Fruit fly (Drosophila melanogaster) whole organism, wandering third instar larva: ENCODE data around the gene bbg.
A peak's percentile ranks its signal among the peaks of the same experiment; 100 is the strongest.

Source experiments
- Abd-B ChIP-seq: fragments of >200 bp; optimal IDR thresholded peaks from 2 replicates; lab custom pipeline; 2017; ENCODE audit warnings: missing biosample characterization, missing genetic modification characterization
- CG32264 ChIP-seq: fragments of 200-800 bp; sonication (Bioruptor generic); optimal IDR thresholded peaks from 2 replicates; lab custom pipeline; 2016; ENCODE audit warnings: missing biosample characterization, missing genetic modification characterization
- CG9705 ChIP-seq: fragments of 200-800 bp; sonication (Bioruptor generic); optimal IDR thresholded peaks from 2 replicates; lab custom pipeline; 2018; ENCODE audit warnings: missing biosample characterization, mild to moderate bottlenecking, missing genetic modification characterization
- CrebA ChIP-seq: fragments of 200-800 bp; sonication (Bioruptor generic); optimal IDR thresholded peaks from 2 replicates; lab custom pipeline; 2016; ENCODE audit warnings: missing biosample characterization, mild to moderate bottlenecking, missing genetic modification characterization, borderline replicate concordance
- Dfd ChIP-seq: fragments of >200 bp; optimal IDR thresholded peaks from 2 replicates; lab custom pipeline; 2017; ENCODE audit warnings: missing biosample characterization, missing genetic modification characterization
- Dif ChIP-seq: fragments of 200-275, 200-300 bp; sonication (Bioruptor generic); optimal IDR thresholded peaks from 2 replicates; lab custom pipeline; 2018; ENCODE audit warnings: missing biosample characterization, missing genetic modification characterization; ENCODE audit not compliant: partially characterized antibody
- GATAd ChIP-seq: sonication (Bioruptor generic); optimal IDR thresholded peaks from 2 replicates; lab custom pipeline; 2016; ENCODE audit warnings: missing biosample characterization, missing genetic modification characterization
- HLH106 ChIP-seq: fragments of 200-800 bp; optimal IDR thresholded peaks from 3 replicates; lab custom pipeline; 2019; ENCODE audit warnings: missing biosample characterization, mild to moderate bottlenecking, missing genetic modification characterization, moderate library complexity
- Hnf4 ChIP-seq: fragments of 200-800 bp; sonication (Bioruptor generic); optimal IDR thresholded peaks from 2 replicates; lab custom pipeline; 2016; ENCODE audit warnings: missing biosample characterization, mild to moderate bottlenecking, missing genetic modification characterization
- Hr78 ChIP-seq: fragments of >200 bp; optimal IDR thresholded peaks from 2 replicates; lab custom pipeline; 2017; ENCODE audit warnings: missing biosample characterization, missing genetic modification characterization
- Hr83 ChIP-seq: fragments of 200-300 bp; sonication (Bioruptor generic); optimal IDR thresholded peaks from 2 replicates; lab custom pipeline; 2016; ENCODE audit warnings: missing biosample characterization, mild to moderate bottlenecking, missing genetic modification characterization, moderate library complexity; ENCODE audit not compliant: poor library complexity, severe bottlenecking
- Jra ChIP-seq: sonication (Bioruptor generic); optimal IDR thresholded peaks from 2 replicates; lab custom pipeline; 2016; ENCODE audit warnings: missing biosample characterization, missing genetic modification characterization
- Mio ChIP-seq: sonication (Bioruptor generic); optimal IDR thresholded peaks from 2 replicates; lab custom pipeline; 2016; ENCODE audit warnings: missing biosample characterization, missing genetic modification characterization
- Myc ChIP-seq: fragments of >200 bp; optimal IDR thresholded peaks from 2 replicates; lab custom pipeline; 2017
- N ChIP-seq: fragments of >200 bp; optimal IDR thresholded peaks from 2 replicates; lab custom pipeline; 2018; ENCODE audit warnings: missing biosample characterization, missing external identifiers, missing genetic modification characterization
- OdsH ChIP-seq: fragments of 200-800 bp; sonication (Bioruptor generic); optimal IDR thresholded peaks from 2 replicates; lab custom pipeline; 2016; ENCODE audit warnings: missing biosample characterization, mild to moderate bottlenecking, missing genetic modification characterization
- Rel ChIP-seq, 2 experiments: fragments of 200-800 bp; sonication (Bioruptor generic) in 1 of 2; optimal IDR thresholded peaks; 2 replicates in 1 of 2; 3 replicates in 1 of 2; lab custom pipeline; 2016 to 2019; ENCODE audit warnings: mild to moderate bottlenecking in 2 of 2, missing biosample characterization in 2 of 2, missing genetic modification characterization in 2 of 2, moderate library complexity in 1 of 2
- Sp1 ChIP-seq: fragments of 200-800 bp; sonication (Bioruptor generic); optimal IDR thresholded peaks from 3 replicates; lab custom pipeline; 2019; ENCODE audit warnings: missing biosample characterization, mild to moderate bottlenecking, missing genetic modification characterization, moderate library complexity
- Vsx2 ChIP-seq: fragments of 200-300, 225-300 bp; sonication (Bioruptor generic); optimal IDR thresholded peaks from 2 replicates; lab custom pipeline; 2018; ENCODE audit warnings: missing biosample characterization, missing genetic modification characterization; ENCODE audit not compliant: partially characterized antibody
- br ChIP-seq: fragments of 200-800 bp; sonication (Bioruptor generic); optimal IDR thresholded peaks from 2 replicates; lab custom pipeline; 2016; ENCODE audit warnings: missing biosample characterization, missing genetic modification characterization
- brk ChIP-seq: fragments of 200-800 bp; sonication (Bioruptor generic); optimal IDR thresholded peaks from 2 replicates; lab custom pipeline; 2016; ENCODE audit warnings: missing biosample characterization, mild to moderate bottlenecking, missing genetic modification characterization
- dl ChIP-seq, 2 experiments: fragments of 175-275, 200-275 bp in 1 of 2; fragments of 200-275 bp in 1 of 2; sonication (Bioruptor generic); optimal IDR thresholded peaks; lab custom pipeline; 2018; ENCODE audit warnings: mild to moderate bottlenecking in 2 of 2, missing biosample characterization in 2 of 2, missing genetic modification characterization in 2 of 2, moderate library complexity in 2 of 2; ENCODE audit not compliant: partially characterized antibody in 2 of 2, insufficient read depth in 1 of 2
- dmrt93B ChIP-seq: fragments of 200-800 bp; sonication (Bioruptor generic); optimal IDR thresholded peaks from 2 replicates; lab custom pipeline; 2018; ENCODE audit warnings: missing biosample characterization, mild to moderate bottlenecking, missing genetic modification characterization
- dsf ChIP-seq: sonication (Bioruptor generic); optimal IDR thresholded peaks from 2 replicates; lab custom pipeline; 2016; ENCODE audit warnings: missing biosample characterization, missing genetic modification characterization, borderline replicate concordance
- ey ChIP-seq: fragments of 200-800 bp; sonication (Bioruptor generic); optimal IDR thresholded peaks from 2 replicates; lab custom pipeline; 2016; ENCODE audit warnings: missing biosample characterization, missing genetic modification characterization
- foxo ChIP-seq, 2 experiments: fragments of 200-800 bp; sonication (Bioruptor generic); optimal IDR thresholded peaks; 2 replicates in 1 of 2; 3 replicates in 1 of 2; lab custom pipeline; 2016 to 2017; ENCODE audit warnings: missing biosample characterization in 2 of 2, missing genetic modification characterization in 2 of 2
- fru ChIP-seq: fragments of 200-800 bp; sonication (Bioruptor generic); optimal IDR thresholded peaks from 3 replicates; lab custom pipeline; 2016; ENCODE audit warnings: missing biosample characterization, mild to moderate bottlenecking, missing genetic modification characterization
- h ChIP-seq: fragments of 200-800 bp; sonication (Bioruptor generic); optimal IDR thresholded peaks from 3 replicates; lab custom pipeline; 2016; ENCODE audit warnings: missing biosample characterization, mild to moderate bottlenecking, missing genetic modification characterization
- jim ChIP-seq: fragments of 175-275, 200-325 bp; sonication (Bioruptor generic); optimal IDR thresholded peaks from 2 replicates; lab custom pipeline; 2016; ENCODE audit warnings: missing biosample characterization, mild to moderate bottlenecking, missing genetic modification characterization
- lola ChIP-seq: fragments of >200 bp; optimal IDR thresholded peaks from 2 replicates; lab custom pipeline; 2017; ENCODE audit warnings: missing biosample characterization, missing genetic modification characterization
- pan ChIP-seq: fragments of >200 bp; optimal IDR thresholded peaks from 2 replicates; lab custom pipeline; 2017
- psq ChIP-seq: fragments of 200-800 bp; sonication (Bioruptor generic); optimal IDR thresholded peaks from 3 replicates; lab custom pipeline; 2017; ENCODE audit warnings: missing biosample characterization, mild to moderate bottlenecking, missing genetic modification characterization, moderate library complexity
- rgr ChIP-seq: fragments of 200-800 bp; sonication (Bioruptor generic); optimal IDR thresholded peaks from 3 replicates; lab custom pipeline; 2016; ENCODE audit warnings: missing biosample characterization, mild to moderate bottlenecking, missing genetic modification characterization
- sage ChIP-seq: fragments of 200-800 bp; sonication (Bioruptor generic); optimal IDR thresholded peaks from 2 replicates; lab custom pipeline; 2016; ENCODE audit warnings: missing biosample characterization, mild to moderate bottlenecking, missing genetic modification characterization
- sv ChIP-seq: fragments of 200-800 bp; sonication (Bioruptor generic); optimal IDR thresholded peaks from 3 replicates; lab custom pipeline; 2016; ENCODE audit warnings: missing biosample characterization, missing genetic modification characterization
- tai ChIP-seq: sonication (Bioruptor generic); optimal IDR thresholded peaks from 2 replicates; lab custom pipeline; 2016; ENCODE audit warnings: missing biosample characterization, missing genetic modification characterization
- usp ChIP-seq: fragments of >200 bp; optimal IDR thresholded peaks from 2 replicates; lab custom pipeline; 2017; ENCODE audit warnings: missing biosample characterization, missing genetic modification characterization

The bbg gene

DNA sequence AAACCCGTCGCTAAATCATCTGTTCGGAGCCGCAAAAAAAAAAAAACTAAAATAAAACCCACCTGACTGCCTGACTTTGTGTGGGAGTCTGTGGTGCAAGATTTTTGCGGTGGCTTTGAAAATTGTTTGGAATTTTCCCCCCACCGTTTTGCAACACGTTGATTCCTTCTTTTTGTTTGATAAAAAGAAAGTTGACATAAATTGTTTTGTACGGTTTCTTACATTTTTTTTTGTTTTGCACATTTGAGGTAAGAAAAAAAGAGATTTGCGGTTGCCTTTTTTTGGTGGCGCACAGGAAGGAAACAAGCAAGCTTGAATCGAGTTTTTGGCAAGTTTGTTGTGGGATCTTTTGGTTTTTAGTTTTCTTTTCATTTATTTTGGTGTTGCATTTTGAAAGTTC, 20.4 kb downstream of the bbg start:
- TF ChIP-seq Hnf4 (no peak), br (no peak)

- TF ChIP-seq Myc (lab: Kevin White, UChicago) (peak; percentile 53), brk (GFP tag; lab: Kevin White, UChicago) (peak; percentile 6), psq (GFP tag; lab: Kevin White, UChicago) (no peak)
Observed at dm6 chr3L:14513286-14513685, 22.8 kb downstream of the bbg start.

dm6 chr3L:14509981-14510380, 26.1 kb downstream of the bbg start:
- peak; percentile 13 for TF ChIP-seq CrebA (GFP tag; lab: Kevin White, UChicago)
- TF ChIP-seq tai (GFP tag; lab: Kevin White, UChicago) = no peak
- peak; percentile 43 for TF ChIP-seq Sp1 (GFP tag; lab: Kevin White, UChicago)
- TF ChIP-seq brk (GFP tag; lab: Kevin White, UChicago) = no peak
- TF ChIP-seq h (GFP tag; lab: Kevin White, UChicago) = peak; percentile 2
- TF ChIP-seq CG9705 = no peak
- no peak for TF ChIP-seq Dif (GFP tag; lab: Kevin White, UChicago)
- TF ChIP-seq Rel (GFP tag; optimal IDR thresholded peaks at IDR 0.05; lab: Kevin White, UChicago) = no peak
- TF ChIP-seq Rel (tag; optimal IDR thresholded peaks at IDR 0.05; lab: Kevin White, UChicago) = peak; percentile 36
- no peak for TF ChIP-seq Hr78 (GFP tag; lab: Kevin White, UChicago)
- TF ChIP-seq OdsH (GFP tag; lab: Kevin White, UChicago) = no peak
- peak; percentile 98 for TF ChIP-seq jim (GFP tag; lab: Kevin White, UChicago)
- TF ChIP-seq Mio (GFP tag; lab: Kevin White, UChicago) = no peak
- TF ChIP-seq br = peak; percentile 47
- peak; percentile 31 for TF ChIP-seq psq (GFP tag; lab: Kevin White, UChicago)
- peak; percentile 19 for TF ChIP-seq fru (GFP tag; lab: Kevin White, UChicago)
- TF ChIP-seq sage (GFP tag; lab: Kevin White, UChicago) = no peak
- TF ChIP-seq, all 38 proteins: peak for 8

DNA sequence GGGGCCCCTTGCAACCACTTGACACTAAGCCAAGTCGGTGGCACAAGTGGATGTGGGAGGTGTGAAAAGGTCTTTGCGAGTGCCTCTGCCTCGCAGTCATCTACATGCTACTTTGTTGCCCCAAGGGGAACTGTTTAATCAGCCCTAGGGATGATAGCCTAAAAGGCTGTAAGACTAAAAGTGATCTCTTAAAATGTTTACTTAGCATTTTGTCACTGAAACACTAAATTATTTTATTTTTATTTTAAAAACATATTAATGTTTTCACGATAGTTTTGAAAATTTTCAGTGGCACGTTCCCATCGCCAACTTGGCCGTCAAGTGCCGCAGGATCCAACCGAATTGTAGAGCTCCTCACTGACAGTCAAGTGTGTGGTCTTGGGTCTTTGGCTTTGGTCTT, 38.6 kb downstream of the bbg start:
- no peak for TF ChIP-seq usp
- TF ChIP-seq Rel (GFP tag; optimal IDR thresholded peaks at IDR 0.05; lab: Kevin White, UChicago) = no peak
- no peak for TF ChIP-seq Rel (tag; optimal IDR thresholded peaks at IDR 0.05; lab: Kevin White, UChicago)
- TF ChIP-seq brk (GFP tag; lab: Kevin White, UChicago) = no peak
- TF ChIP-seq Dif (GFP tag; lab: Kevin White, UChicago) = no peak
- no peak for TF ChIP-seq ey (GFP tag; lab: Kevin White, UChicago)
- TF ChIP-seq br = no peak
- TF ChIP-seq HLH106 (tag; lab: Kevin White, UChicago) = no peak
- TF ChIP-seq Hnf4 = no peak
- TF ChIP-seq Hr83 (GFP tag; lab: Kevin White, UChicago) = no peak
- no peak for TF ChIP-seq Jra (GFP tag; lab: Kevin White, UChicago)
- TF ChIP-seq dmrt93B (GFP tag; lab: Kevin White, UChicago) = no peak
- TF ChIP-seq jim (GFP tag; lab: Kevin White, UChicago) = no peak
- TF ChIP-seq Mio (GFP tag; lab: Kevin White, UChicago) = no peak
- no peak for TF ChIP-seq GATAd (GFP tag; lab: Kevin White, UChicago)
- no peak for TF ChIP-seq sv (GFP tag; lab: Kevin White, UChicago)
- peak in 1 of 2 experiments; percentile 30 for TF ChIP-seq foxo (GFP tag; optimal IDR thresholded peaks at IDR 0.05; lab: Kevin White, UChicago)
- TF ChIP-seq Vsx2 (GFP tag; lab: Kevin White, UChicago) = no peak
- no peak for TF ChIP-seq CrebA (GFP tag; lab: Kevin White, UChicago)
- TF ChIP-seq h (GFP tag; lab: Kevin White, UChicago) = peak; percentile 50
- TF ChIP-seq tai (GFP tag; lab: Kevin White, UChicago) = no peak
- TF ChIP-seq rgr (GFP tag; lab: Kevin White, UChicago) = no peak
- no peak for TF ChIP-seq dsf (GFP tag; lab: Kevin White, UChicago)
- no peak for TF ChIP-seq pan (lab: Kevin White, UChicago)
- no peak for TF ChIP-seq Abd-B (GFP tag; lab: Kevin White, UChicago)
- TF ChIP-seq fru (GFP tag; lab: Kevin White, UChicago) = peak; percentile 18
- TF ChIP-seq Hr78 (GFP tag; lab: Kevin White, UChicago) = no peak
- no peak for TF ChIP-seq dl (GFP tag; optimal IDR thresholded peaks at IDR 0.05; lab: Kevin White, UChicago; ENCODE audit: insufficient read depth in 1 of 2, partially characterized antibody in 2 of 2)
- no peak for TF ChIP-seq CG9705
- no peak for TF ChIP-seq CG32264 (GFP tag; lab: Kevin White, UChicago)
- peak; percentile 37 for TF ChIP-seq OdsH (GFP tag; lab: Kevin White, UChicago)
- no peak for TF ChIP-seq Sp1 (GFP tag; lab: Kevin White, UChicago)
- TF ChIP-seq lola (GFP tag; lab: Kevin White, UChicago) = no peak
- TF ChIP-seq Myc (lab: Kevin White, UChicago) = no peak
- TF ChIP-seq N (GFP tag; lab: Kevin White, UChicago) = no peak
- no peak for TF ChIP-seq Dfd (GFP tag; lab: Kevin White, UChicago)
- peak; percentile 12 for TF ChIP-seq psq (GFP tag; lab: Kevin White, UChicago)
- no peak for TF ChIP-seq sage (GFP tag; lab: Kevin White, UChicago)
